Worm (Caenorhabditis elegans) whole organism, L4/young adult: ENCODE measurements around the gene cblc-1.

ENCODE experiments used
- dao-5 ChIP-seq: sonication (generic microtip); optimal IDR thresholded peaks from 2 replicates; lab custom pipeline; 2016; ENCODE audit warnings: missing genotype, missing genetic modification characterization, moderate library complexity, missing compliant biosample characterization
- him-1 ChIP-seq: sonication (generic microtip); optimal IDR thresholded peaks from 2 replicates; lab custom pipeline; 2016; ENCODE audit warnings: missing genotype, missing genetic modification reagents, missing genetic modification characterization, missing compliant biosample characterization

ce11 chrII:4942397-4942796 is 1.4 kb upstream of the cblc-1 start:
- TF ChIP-seq dao-5 (tag; lab: Kevin White, UChicago) (peak; percentile 44), him-1 (no peak)
